Worm (Caenorhabditis elegans) whole organism, early embryonic: Measurements from ENCODE around the gene Y38F1A.1.

Experiments used
- aly-1 ChIP-seq: sonication (generic microtip); optimal IDR thresholded peaks from 2 replicates; lab custom pipeline; 2016; ENCODE audit warnings: missing genetic modification characterization, missing compliant biosample characterization
- ama-1 ChIP-seq: fragments of 150-350 bp; optimal IDR thresholded peaks from 2 replicates; lab custom pipeline; 2014

DNA sequence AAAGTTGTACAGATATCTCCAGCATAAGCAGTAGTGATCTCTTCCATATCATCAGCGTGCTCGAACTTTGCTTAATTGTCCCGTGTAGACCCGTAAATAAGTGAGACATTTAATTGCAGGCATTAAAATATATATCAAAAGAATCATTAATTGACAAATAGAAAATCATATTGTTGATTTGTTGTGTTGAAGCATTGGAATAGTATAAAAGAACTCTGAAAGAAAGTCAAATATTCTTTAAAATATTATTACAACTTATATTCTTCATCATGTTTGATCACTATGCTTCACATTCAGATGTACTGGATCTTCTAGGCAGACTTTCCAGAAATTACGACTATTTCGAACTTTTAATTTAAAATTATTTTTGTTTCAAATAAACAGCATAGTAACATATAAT, 29.0 kb downstream of the Y38F1A.1 start, which contains the start of gene F58G1.8:
- TF ChIP-seq ama-1, result no peak
- TF ChIP-seq aly-1 (tag; lab: Kevin White, UChicago), result no peak
